Fruit fly (Drosophila melanogaster): ENCODE results near the gene DIP-epsilon.

DIP-epsilon gene

dm6 chr2L:6339010-6339897 lies 71.9 kb downstream of the DIP-epsilon start (continued):
- TF ChIP-seq dm (GFP tag; optimal IDR thresholded peaks at IDR 0.05) (peak; percentile 18), sens-2 (GFP tag; IDR thresholded peaks at IDR 0.05) (0 out of 2 replicates have a peak, but pooled peaks have one; percentile 37), zfh1 (GFP tag; IDR thresholded peaks at IDR 0.05) (0 out of 3 replicates have a peak, but pooled peaks have one; percentile 34), CG7987 (GFP tag; optimal IDR thresholded peaks at IDR 0.05) (no peak), tio (GFP tag; optimal IDR thresholded peaks at IDR 0.05) (no peak), Neu2 (GFP tag; optimal IDR thresholded peaks at IDR 0.05; ENCODE audit: borderline replicate concordance) (no peak), sens (GFP tag) (peak; percentile 90), tap (tag; optimal IDR thresholded peaks at IDR 0.05) (peak; percentile 20), Atf-2 (GFP tag; optimal IDR thresholded peaks at IDR 0.05) (no peak), sna (GFP tag; IDR thresholded peaks at IDR 0.05; ENCODE audit: partially characterized antibody) (peak; percentile 15; the same call in 1 of the 2 replicates), slbo (GFP tag; IDR thresholded peaks at IDR 0.05) (peak; percentile 42; the same call in 1 of the 2 replicates), sc (optimal IDR thresholded peaks at IDR 0.05) (no peak), sc (GFP tag; optimal IDR thresholded peaks at IDR 0.05) (peak; percentile 33), CG17568 (GFP tag; optimal IDR thresholded peaks at IDR 0.05) (peak; percentile 41), Nf-YA (GFP tag; IDR thresholded peaks at IDR 0.05) (no peak), CG42726 (GFP tag; IDR thresholded peaks at IDR 0.05; ENCODE audit: partially characterized antibody) (0 out of 2 replicates have a peak, but pooled peaks have one; percentile 49), CTCF (GFP tag; optimal IDR thresholded peaks at IDR 0.05) (no peak), CG10462 (GFP tag; optimal IDR thresholded peaks at IDR 0.05) (peak; percentile 26), CG32767 (GFP tag; IDR thresholded peaks at IDR 0.05) (peak; percentile 60; the same call in 1 of the 2 replicates), Ptx1 (GFP tag; IDR thresholded peaks at IDR 0.05) (peak; percentile 51), CG11696 (GFP tag; IDR thresholded peaks at IDR 0.05) (no peak), Hand (GFP tag; optimal IDR thresholded peaks at IDR 0.05) (no peak), dati (GFP tag; IDR thresholded peaks at IDR 0.05) (0 out of 2 replicates have a peak, but pooled peaks have one; percentile 41), ci (GFP tag; IDR thresholded peaks at IDR 0.05) (0 out of 3 replicates have a peak, but pooled peaks have one; percentile 34), CG31441 (GFP tag; IDR thresholded peaks at IDR 0.05) (peak; percentile 8; the same call in 1 of the 2 replicates), Optix (GFP tag; IDR thresholded peaks at IDR 0.05) (no peak; the same call in 2 of the 3 replicates), amos (GFP tag; IDR thresholded peaks at IDR 0.05; ENCODE audit: partially characterized antibody) (0 out of 2 replicates have a peak, but pooled peaks have one; percentile 13), nerfin-1 (tag; optimal IDR thresholded peaks at IDR 0.05) (no peak), BtbVII (GFP tag; optimal IDR thresholded peaks at IDR 0.05) (no peak), CG4404 (GFP tag; IDR thresholded peaks at IDR 0.05) (no peak), CG13775 (GFP tag; optimal IDR thresholded peaks at IDR 0.05) (no peak), Mes4 (GFP tag; optimal IDR thresholded peaks at IDR 0.05) (peak; percentile 43), dysf (GFP tag; IDR thresholded peaks at IDR 0.05) (peak; percentile 49; the same call in 2 of the 3 replicates), schlank (tag; optimal IDR thresholded peaks at IDR 0.05) (peak; percentile 42), ftz-f1 (GFP tag; optimal IDR thresholded peaks at IDR 0.05) (peak; percentile 96), CG17612 (GFP tag; IDR thresholded peaks at IDR 0.05) (no peak), scrt (GFP tag; optimal IDR thresholded peaks at IDR 0.05) (peak; percentile 79), CG9876 (GFP tag; optimal IDR thresholded peaks at IDR 0.05) (no peak), gem (tag; optimal IDR thresholded peaks at IDR 0.05) (peak; percentile 73), CG5953 (GFP tag; IDR thresholded peaks at IDR 0.05) (no peak; the same call in 1 of the 2 replicates), CG17359 (tag; optimal IDR thresholded peaks at IDR 0.05) (peak; percentile 50), da (GFP tag; optimal IDR thresholded peaks at IDR 0.05) (no peak), p53 (GFP tag; optimal IDR thresholded peaks at IDR 0.05) (no peak), caup (GFP tag; optimal IDR thresholded peaks at IDR 0.05; ENCODE audit: severe bottlenecking) (peak; percentile 11), B-H1 (GFP tag; IDR thresholded peaks at IDR 0.05) (peak; percentile 19; the same call in 1 of the 3 replicates), CG6791 (GFP tag; IDR thresholded peaks at IDR 0.05; ENCODE audit: partially characterized antibody) (0 out of 3 replicates have a peak, but pooled peaks have one; percentile 8), kah (GFP tag; optimal IDR thresholded peaks at IDR 0.05) (peak; percentile 98), CG2202 (tag; optimal IDR thresholded peaks at IDR 0.05) (peak; percentile 30), CG6272 (GFP tag; IDR thresholded peaks at IDR 0.05) (no peak)
